Fruit fly (Drosophila melanogaster): ENCODE results near the gene RNaseX25.

The RNaseX25 gene

DNA sequence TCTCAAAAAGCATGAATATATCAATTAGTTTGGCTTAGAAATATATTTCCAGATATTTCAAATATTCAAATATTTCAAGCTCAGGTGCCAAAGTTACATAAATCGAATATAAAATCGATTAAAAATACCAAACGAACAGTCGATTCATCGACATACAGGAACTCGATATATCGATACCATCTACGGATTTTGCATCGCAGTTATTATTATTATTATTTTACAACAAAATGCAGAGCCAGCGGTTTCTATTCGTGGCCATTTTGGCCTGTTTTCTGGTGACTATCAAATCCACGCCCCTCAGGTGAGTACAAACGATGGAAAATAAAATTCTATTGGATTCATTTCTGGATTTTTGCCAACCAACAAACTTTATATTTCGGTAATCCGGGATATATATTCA is at the start of gene RNaseX25 (continued):
- TF ChIP-seq CG11456 (GFP tag; IDR thresholded peaks at IDR 0.05) (no peak), CG14014 (GFP tag; IDR thresholded peaks at IDR 0.05) (no peak), fd96Cb (tag; optimal IDR thresholded peaks at IDR 0.05) (no peak), CG16815 (GFP tag; optimal IDR thresholded peaks at IDR 0.05) (no peak), Nf-YB (GFP tag; optimal IDR thresholded peaks at IDR 0.05) (no peak), Ets97D (GFP tag; optimal IDR thresholded peaks at IDR 0.05) (peak; percentile 10), CG10209 (GFP tag; optimal IDR thresholded peaks at IDR 0.05) (no peak), CG7987 (GFP tag; optimal IDR thresholded peaks at IDR 0.05) (no peak), Ada2b (GFP tag; IDR thresholded peaks at IDR 0.05) (no peak), bsh (GFP tag; optimal IDR thresholded peaks at IDR 0.05) (no peak), zen2 (GFP tag; IDR thresholded peaks at IDR 0.05; ENCODE audit: partially characterized antibody) (peak; percentile 98), CG15269 (tag; optimal IDR thresholded peaks at IDR 0.05) (no peak), CG3163 (GFP tag; optimal IDR thresholded peaks at IDR 0.05) (no peak), scrt (GFP tag; optimal IDR thresholded peaks at IDR 0.05) (no peak), insv (GFP tag; optimal IDR thresholded peaks at IDR 0.05) (no peak), bbx (GFP tag; IDR thresholded peaks at IDR 0.05; ENCODE audit: partially characterized antibody) (peak; percentile 93), CG10274 (GFP tag; optimal IDR thresholded peaks at IDR 0.05) (no peak), B-H2 (GFP tag; optimal IDR thresholded peaks at IDR 0.05) (no peak), CG3995 (GFP tag; optimal IDR thresholded peaks at IDR 0.05) (no peak), CG1529 (GFP tag; optimal IDR thresholded peaks at IDR 0.05) (no peak), chinmo (GFP tag; IDR thresholded peaks at IDR 0.05; ENCODE audit: partially characterized antibody) (peak; percentile 94), odd (GFP tag; optimal IDR thresholded peaks at IDR 0.05) (no peak), Dek (tag; optimal IDR thresholded peaks at IDR 0.05) (no peak), Pdp1 (GFP tag; optimal IDR thresholded peaks at IDR 0.05) (peak in 1 of 2 experiments; percentile 46), CG15479 (GFP tag; optimal IDR thresholded peaks at IDR 0.05) (no peak), CG12071 (GFP tag; optimal IDR thresholded peaks at IDR 0.05) (no peak), sima (GFP tag; optimal IDR thresholded peaks at IDR 0.05) (no peak), pros (GFP tag; optimal IDR thresholded peaks at IDR 0.05) (no peak), CG34422 (GFP tag; IDR thresholded peaks at IDR 0.05) (no peak), Bgb (GFP tag; IDR thresholded peaks at IDR 0.05; ENCODE audit: partially characterized antibody) (peak; percentile 94), CG15696 (tag; optimal IDR thresholded peaks at IDR 0.05) (no peak), pzg (GFP tag; optimal IDR thresholded peaks at IDR 0.05) (peak; percentile 62), Hr3 (GFP tag; optimal IDR thresholded peaks at IDR 0.05) (no peak), CG3281 (GFP tag; optimal IDR thresholded peaks at IDR 0.05) (no peak)

DNA sequence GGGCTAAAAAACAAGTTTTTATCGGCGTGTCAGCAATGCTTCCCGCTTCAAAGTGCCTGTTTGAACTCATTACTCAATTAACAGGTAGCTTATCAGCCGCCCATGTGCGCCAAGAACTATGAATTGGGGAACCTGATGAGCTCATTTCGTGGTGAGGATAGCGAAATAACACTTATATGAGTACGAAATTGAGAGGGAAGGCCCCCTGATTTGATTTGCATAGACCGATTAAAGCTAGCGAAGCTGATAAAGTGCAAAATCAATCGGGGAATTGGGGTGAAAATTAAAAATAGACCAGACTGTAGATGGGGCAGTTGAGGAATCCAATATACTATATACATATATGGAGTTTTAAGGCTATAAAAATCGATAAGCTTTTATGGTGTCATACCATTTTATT is 36.2 kb upstream of the RNaseX25 start:
- TF ChIP-seq CG12744 (GFP tag; optimal IDR thresholded peaks at IDR 0.05) (no peak), Asciz (GFP tag; optimal IDR thresholded peaks at IDR 0.05) (no peak), sug (tag; optimal IDR thresholded peaks at IDR 0.05) (peak; percentile 32), CG12391 (tag; optimal IDR thresholded peaks at IDR 0.05) (no peak), exex (tag; optimal IDR thresholded peaks at IDR 0.05) (peak; percentile 86), CG2199 (GFP tag; IDR thresholded peaks at IDR 0.05) (0 out of 3 replicates have a peak, but pooled peaks have one; percentile 40)

Data from whole organism, embryonic.